Worm (Caenorhabditis elegans) whole organism, L3 larva: ENCODE measurements around the gene srw-134.

ENCODE experiments used
- R02D3.7 ChIP-seq: fragments of 150-350 bp; optimal IDR thresholded peaks from 2 replicates; lab custom pipeline; 2014; ENCODE audit warnings: missing biosample characterization, missing genetic modification characterization
- ZK546.5 ChIP-seq: sonication (generic microtip); optimal IDR thresholded peaks from 2 replicates; lab custom pipeline; 2017; ENCODE audit warnings: missing biosample characterization, missing genetic modification characterization
- ama-1 ChIP-seq: fragments of 150-350 bp; optimal IDR thresholded peaks from 2 replicates; lab custom pipeline; 2018
- ceh-16 ChIP-seq: sonication (generic microtip); optimal IDR thresholded peaks from 2 replicates; lab custom pipeline; 2017; ENCODE audit warnings: missing biosample characterization, missing genetic modification characterization
- ceh-82 ChIP-seq: fragments of 150-350 bp; optimal IDR thresholded peaks from 2 replicates; lab custom pipeline; 2014; ENCODE audit warnings: missing biosample characterization, missing genetic modification characterization
- daf-12 ChIP-seq: fragments of 150-350 bp; optimal IDR thresholded peaks from 2 replicates; lab custom pipeline; 2014; ENCODE audit warnings: missing biosample characterization, missing genetic modification reagents, missing genetic modification characterization
- egl-27 ChIP-seq: sonication (generic microtip); optimal IDR thresholded peaks from 4 replicates; lab custom pipeline; 2017; ENCODE audit warnings: missing biosample characterization, missing genetic modification reagents, missing genetic modification characterization
- elt-1 ChIP-seq: fragments of 150-350 bp; optimal IDR thresholded peaks from 2 replicates; lab custom pipeline; 2014; ENCODE audit warnings: missing biosample characterization, missing genetic modification characterization
- elt-2 ChIP-seq: sonication (generic microtip); optimal IDR thresholded peaks from 2 replicates; lab custom pipeline; 2016; ENCODE audit warnings: missing genetic modification reagents, mild to moderate bottlenecking, missing genetic modification characterization, missing compliant biosample characterization
- elt-3 ChIP-seq, 3 experiments: fragments of 150-350 bp in 1 of 3; sonication (generic microtip) in 2 of 3; optimal IDR thresholded peaks; 2 replicates in 2 of 3; 4 replicates in 1 of 3; lab custom pipeline; 2014 to 2017; ENCODE audit warnings: missing biosample characterization in 3 of 3, missing genetic modification characterization in 3 of 3
- eor-1 ChIP-seq, 2 experiments: fragments of 150-350 bp; optimal IDR thresholded peaks; 2 replicates each; lab custom pipeline; 2014 to 2018; ENCODE audit warnings: missing biosample characterization in 2 of 2, missing genetic modification characterization in 2 of 2
- fkh-10 ChIP-seq: sonication (generic microtip); optimal IDR thresholded peaks from 2 replicates; lab custom pipeline; 2017; ENCODE audit warnings: missing biosample characterization, missing genetic modification reagents, missing genetic modification characterization
- fos-1 ChIP-seq: fragments of 150-350 bp; optimal IDR thresholded peaks from 2 replicates; lab custom pipeline; 2014; ENCODE audit warnings: missing biosample characterization, missing genetic modification characterization
- hmg-11 ChIP-seq: sonication (generic microtip); optimal IDR thresholded peaks from 2 replicates; lab custom pipeline; 2016; ENCODE audit warnings: missing genetic modification characterization, missing compliant biosample characterization
- jun-1 ChIP-seq: fragments of 150-350 bp; optimal IDR thresholded peaks from 2 replicates; lab custom pipeline; 2014; ENCODE audit warnings: missing biosample characterization, missing genetic modification reagents, missing genetic modification characterization
- lin-15B ChIP-seq: fragments of 150-350 bp; optimal IDR thresholded peaks from 2 replicates; lab custom pipeline; 2014; ENCODE audit warnings: missing biosample characterization, missing genetic modification characterization
- lin-39 ChIP-seq: fragments of 150-350 bp; optimal IDR thresholded peaks from 2 replicates; lab custom pipeline; 2018; ENCODE audit warnings: missing biosample characterization, missing genetic modification reagents, missing genetic modification characterization
- lsy-12 ChIP-seq: sonication (generic microtip); optimal IDR thresholded peaks from 2 replicates; lab custom pipeline; 2016; ENCODE audit warnings: mild to moderate bottlenecking, missing genetic modification characterization, missing compliant biosample characterization
- mdl-1 ChIP-seq: fragments of 150-350 bp; optimal IDR thresholded peaks from 2 replicates; lab custom pipeline; 2014; ENCODE audit warnings: missing biosample characterization, missing genetic modification characterization
- nfya-1 ChIP-seq: sonication (generic microtip); optimal IDR thresholded peaks from 2 replicates; lab custom pipeline; 2017; ENCODE audit warnings: missing genetic modification characterization, mild to moderate bottlenecking, missing compliant biosample characterization, antibody characterized with exemption, moderate library complexity; ENCODE audit not compliant: insufficient read depth
- nhr-11 ChIP-seq: fragments of 150-350 bp; optimal IDR thresholded peaks from 2 replicates; lab custom pipeline; 2014; ENCODE audit warnings: missing biosample characterization, missing genetic modification characterization
- nhr-25 ChIP-seq: sonication (generic microtip); optimal IDR thresholded peaks from 2 replicates; lab custom pipeline; 2017; ENCODE audit warnings: missing biosample characterization, missing genetic modification characterization
- nhr-28 ChIP-seq: fragments of 150-350 bp; optimal IDR thresholded peaks from 2 replicates; lab custom pipeline; 2014; ENCODE audit warnings: missing biosample characterization, missing genetic modification characterization
- nhr-43 ChIP-seq: sonication (generic microtip); optimal IDR thresholded peaks from 2 replicates; lab custom pipeline; 2016; ENCODE audit warnings: mild to moderate bottlenecking, missing genetic modification characterization, missing compliant biosample characterization; ENCODE audit not compliant: poor library complexity, severe bottlenecking
- nhr-67 ChIP-seq: fragments of 150-350 bp; optimal IDR thresholded peaks from 2 replicates; lab custom pipeline; 2014; ENCODE audit warnings: missing biosample characterization, missing genetic modification characterization
- nhr-76 ChIP-seq: fragments of 150-350 bp; sonication (generic microtip); optimal IDR thresholded peaks from 5 replicates; lab custom pipeline; 2014; ENCODE audit warnings: missing biosample characterization, missing genetic modification characterization
- pha-4 ChIP-seq: fragments of 150-350 bp; optimal IDR thresholded peaks from 2 replicates; lab custom pipeline; 2014; ENCODE audit warnings: missing biosample characterization, missing genetic modification reagents, missing genetic modification characterization
- pqm-1 ChIP-seq: fragments of 150-350 bp; optimal IDR thresholded peaks from 2 replicates; lab custom pipeline; 2017; ENCODE audit warnings: missing biosample characterization, missing genetic modification characterization, inconsistent platforms
- sea-2 ChIP-seq: fragments of 150-350 bp; sonication (generic microtip); optimal IDR thresholded peaks from 4 replicates; lab custom pipeline; 2014; ENCODE audit warnings: missing biosample characterization, missing genetic modification reagents, missing genetic modification characterization
- unc-39 ChIP-seq: sonication (generic microtip); optimal IDR thresholded peaks from 4 replicates; lab custom pipeline; 2017; ENCODE audit warnings: missing biosample characterization, missing genetic modification characterization
- unc-62 ChIP-seq: fragments of 150-350 bp; sonication (generic microtip); optimal IDR thresholded peaks from 4 replicates; lab custom pipeline; 2014; ENCODE audit warnings: missing biosample characterization, missing genetic modification reagents, missing genetic modification characterization
- zag-1 ChIP-seq: fragments of 150-350 bp; optimal IDR thresholded peaks from 2 replicates; lab custom pipeline; 2014; ENCODE audit warnings: missing biosample characterization, missing genetic modification characterization
- ztf-4 ChIP-seq: fragments of 150-350 bp; optimal IDR thresholded peaks from 2 replicates; lab custom pipeline; 2014; ENCODE audit warnings: missing biosample characterization, missing genetic modification characterization

Gene srw-134

DNA sequence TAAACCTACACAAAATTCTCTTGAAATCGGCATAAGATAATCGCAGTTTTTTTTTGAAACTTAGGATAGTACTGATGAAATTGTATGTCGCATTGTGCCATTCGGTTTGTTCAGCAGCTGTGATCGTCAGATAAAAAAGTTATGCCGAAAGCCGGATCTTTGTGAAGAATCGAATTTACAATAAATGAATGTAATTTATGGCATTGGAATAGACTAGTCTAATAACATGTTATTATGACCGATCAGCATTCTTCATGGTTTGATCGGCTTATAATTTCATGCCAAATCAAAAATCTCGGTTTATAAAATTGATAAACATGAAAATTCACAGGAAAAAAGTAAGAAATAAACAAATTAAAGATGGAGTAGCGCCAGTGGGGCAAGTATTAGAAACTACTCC is at the start of gene srw-134:
Gene srw-134, minus strand, starts transcription at position 101 of the 400 bp plus-strand sequence.
- TF ChIP-seq fos-1 (tag; lab: Kevin White, UChicago) (no peak), elt-1 (tag; lab: Kevin White, UChicago) (no peak), nhr-67 (tag; lab: Kevin White, UChicago) (no peak), nhr-11 (tag; lab: Kevin White, UChicago) (no peak), lin-15B (no peak), unc-39 (tag; lab: Kevin White, UChicago) (no peak), mdl-1 (tag; lab: Kevin White, UChicago) (no peak), egl-27 (no peak), lin-39 (tag; lab: Kevin White, UChicago) (no peak), fkh-10 (GFP tag; lab: Kevin White, UChicago) (no peak), ceh-82 (tag; lab: Kevin White, UChicago) (no peak), hmg-11 (tag; lab: Kevin White, UChicago) (no peak), pha-4 (tag; lab: Kevin White, UChicago) (no peak), ztf-4 (no peak), zag-1 (tag; lab: Kevin White, UChicago) (no peak)

DNA sequence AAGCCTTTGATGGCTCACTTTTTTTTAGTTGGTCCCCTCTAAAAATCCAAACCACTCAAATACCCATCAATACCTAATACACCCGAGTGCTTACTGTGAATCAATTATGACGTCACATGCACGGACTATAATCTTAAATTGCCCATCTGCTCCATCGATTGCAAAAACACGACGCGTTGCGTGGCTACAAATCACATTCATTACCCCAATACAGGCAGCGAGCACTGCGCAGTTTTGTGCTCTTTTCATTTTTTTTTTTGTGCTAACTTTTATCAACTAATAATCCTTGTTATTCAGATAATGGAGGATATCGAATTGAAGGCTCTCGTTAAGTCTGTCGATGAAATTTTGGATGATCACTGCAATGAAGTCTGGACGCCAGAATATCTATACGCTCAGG is 47.7 kb upstream of the srw-134 start, which contains the start of gene Y45G5AM.5:
Gene Y45G5AM.5, plus strand, starts transcription at position 301 of the 400 bp plus-strand sequence.
- TF ChIP-seq ztf-4 (no peak), unc-39 (tag; lab: Kevin White, UChicago) (no peak), eor-1 (tag; optimal IDR thresholded peaks at IDR 0.05; lab: Kevin White, UChicago) (no peak), nhr-43 (tag; lab: Kevin White, UChicago) (no peak), pqm-1 (tag; lab: Kevin White, UChicago) (no peak), hmg-11 (tag; lab: Kevin White, UChicago) (no peak), lin-39 (tag; lab: Kevin White, UChicago) (no peak), nfya-1 (no peak)

DNA sequence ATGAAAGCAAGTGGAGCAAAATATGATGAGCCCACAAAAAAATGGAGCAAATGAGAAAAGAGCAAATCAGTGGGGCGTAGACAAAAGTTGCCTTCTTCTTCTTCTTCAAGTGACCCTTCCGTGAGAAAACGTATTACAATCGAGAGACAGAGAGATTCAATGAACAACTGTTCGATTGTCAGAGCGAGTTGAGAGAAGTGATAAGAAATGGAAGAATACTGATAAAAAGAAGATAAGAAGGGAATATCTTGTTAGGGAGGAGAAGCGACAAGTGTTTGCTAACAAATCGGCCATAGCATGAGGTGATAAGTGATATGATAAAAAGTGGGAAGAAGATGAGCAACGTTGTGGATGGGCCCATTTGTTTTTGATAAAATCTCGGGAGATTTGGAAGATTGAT is 44.9 kb upstream of the srw-134 start:
- TF ChIP-seq R02D3.7 (tag; lab: Kevin White, UChicago) (no peak), pha-4 (tag; lab: Kevin White, UChicago) (no peak), lin-15B (no peak), sea-2 (GFP tag; lab: Kevin White, UChicago) (no peak), nhr-28 (tag; lab: Kevin White, UChicago) (no peak), ceh-82 (tag; lab: Kevin White, UChicago) (no peak), nhr-25 (tag; lab: Kevin White, UChicago) (no peak), fkh-10 (GFP tag; lab: Kevin White, UChicago) (no peak), jun-1 (tag; lab: Kevin White, UChicago) (no peak), eor-1 (tag; optimal IDR thresholded peaks at IDR 0.05; lab: Kevin White, UChicago) (no peak), daf-12 (tag; lab: Kevin White, UChicago) (no peak), elt-2 (tag; lab: Kevin White, UChicago) (peak; percentile 16), nhr-11 (tag; lab: Kevin White, UChicago) (no peak), nfya-1 (peak; percentile 12), ceh-16 (tag; lab: Kevin White, UChicago) (no peak)

ce11 chrV:4152200-4152599 is 39.8 kb upstream of the srw-134 start, which contains the start of gene Y45G5AM.6:
Gene Y45G5AM.6, minus strand, starts transcription at chrV:4152300.
- TF ChIP-seq jun-1 (tag; lab: Kevin White, UChicago) (no peak), nhr-25 (tag; lab: Kevin White, UChicago) (no peak), ceh-16 (tag; lab: Kevin White, UChicago) (no peak), ama-1 (lab: Kevin White, UChicago) (no peak), nhr-76 (tag; lab: Kevin White, UChicago) (no peak), unc-62 (GFP tag; lab: Kevin White, UChicago) (no peak), lsy-12 (no peak), elt-1 (tag; lab: Kevin White, UChicago) (no peak), nhr-43 (tag; lab: Kevin White, UChicago) (no peak), ZK546.5 (no peak), nhr-67 (tag; lab: Kevin White, UChicago) (no peak), elt-2 (tag; lab: Kevin White, UChicago) (no peak), elt-3 (tag; optimal IDR thresholded peaks at IDR 0.05; lab: Kevin White, UChicago) (no peak), nfya-1 (no peak), fos-1 (tag; lab: Kevin White, UChicago) (no peak)
- TF ChIP-seq, all 47 proteins: peak for 0
